Fruit fly (Drosophila melanogaster) whole organism, pupa: ENCODE data around the gene temp.

Source experiments
- CG4496 ChIP-seq: fragments of 200-800 bp; sonication (Bioruptor generic); IDR thresholded peaks from 3 replicates; pipeline ENCODE4 v1.3.6; 2022; ENCODE audit warnings: missing biosample characterization, missing genetic modification characterization
- rn ChIP-seq: fragments of 200-800 bp; sonication (Bioruptor generic); IDR thresholded peaks from 2 replicates; pipeline ENCODE4 v1.3.6; 2022; ENCODE audit warnings: missing biosample characterization, missing genetic modification characterization

dm6 chrX:2223454-2223853 lies 38.9 kb downstream of the temp start, which contains the start of gene CG14052:
- TF ChIP-seq rn (GFP tag; lab: Robert Waterston, UW): no peak
- no peak for TF ChIP-seq CG4496 (GFP tag; lab: Robert Waterston, UW)
